Worm (Caenorhabditis elegans) whole organism, early embryonic: Measurements from ENCODE around the gene col-44.

Experiments
- B0310.2 ChIP-seq: sonication (generic microtip); optimal IDR thresholded peaks from 2 replicates; lab custom pipeline; 2016; ENCODE audit warnings: mild to moderate bottlenecking, missing genetic modification characterization, missing compliant biosample characterization
- F13C5.2 ChIP-seq: sonication (generic microtip); optimal IDR thresholded peaks from 2 replicates; lab custom pipeline; 2017; ENCODE audit warnings: mild to moderate bottlenecking, missing genetic modification characterization, inconsistent platforms, missing compliant biosample characterization
- aly-1 ChIP-seq: sonication (generic microtip); optimal IDR thresholded peaks from 2 replicates; lab custom pipeline; 2016; ENCODE audit warnings: missing genetic modification characterization, missing compliant biosample characterization
- ama-1 ChIP-seq: fragments of 150-350 bp; optimal IDR thresholded peaks from 2 replicates; lab custom pipeline; 2014
- ceh-13 ChIP-seq: fragments of 200-800 bp; sonication (Bioruptor generic); optimal IDR thresholded peaks from 2 replicates; lab custom pipeline; 2018; ENCODE audit warnings: mild to moderate bottlenecking, missing genetic modification characterization, missing compliant biosample characterization
- ceh-36 ChIP-seq: sonication (generic microtip); optimal IDR thresholded peaks from 2 replicates; lab custom pipeline; 2016; ENCODE audit warnings: missing genetic modification characterization, inconsistent platforms, missing compliant biosample characterization
- ets-7 ChIP-seq: sonication (generic microtip); optimal IDR thresholded peaks from 2 replicates; lab custom pipeline; 2016; ENCODE audit warnings: missing genotype, missing genetic modification characterization, missing compliant biosample characterization
- flt-1 ChIP-seq: fragments of 200-800 bp; sonication (Bioruptor generic); IDR thresholded peaks from 2 replicates; pipeline ENCODE4 v1.3.6; 2022; ENCODE audit warnings: missing genetic modification characterization, missing compliant biosample characterization
- hmbx-1 ChIP-seq: sonication (generic microtip); optimal IDR thresholded peaks from 2 replicates; lab custom pipeline; 2016; ENCODE audit warnings: mild to moderate bottlenecking, missing genetic modification characterization, missing compliant biosample characterization
- hmg-4 ChIP-seq: fragments of 200-800 bp; sonication (Bioruptor generic); optimal IDR thresholded peaks from 2 replicates; lab custom pipeline; 2018; ENCODE audit warnings: mild to moderate bottlenecking, missing genetic modification characterization, missing compliant biosample characterization
- hnd-1 ChIP-seq: sonication (generic microtip); optimal IDR thresholded peaks from 2 replicates; lab custom pipeline; 2016; ENCODE audit warnings: missing genetic modification characterization, missing compliant biosample characterization
- pes-1 ChIP-seq: fragments of 200-800 bp; sonication (Bioruptor generic); IDR thresholded peaks from 2 replicates; pipeline ENCODE4 v1.3.6; 2022; ENCODE audit warnings: missing genetic modification reagents, missing genetic modification characterization, missing compliant biosample characterization
- scrt-1 ChIP-seq: fragments of 200-800 bp; sonication (Bioruptor generic); IDR thresholded peaks from 2 replicates; pipeline ENCODE4 v1.3.6; 2022; ENCODE audit warnings: missing genetic modification characterization, missing compliant biosample characterization
- sea-1 ChIP-seq: fragments of 200-800 bp; sonication (Bioruptor generic); conservative IDR thresholded peaks from 2 replicates; pipeline ENCODE4 v1.3.6; 2022; ENCODE audit warnings: missing genetic modification characterization, missing compliant biosample characterization
- tbx-11 ChIP-seq: fragments of 200-800 bp; sonication (Bioruptor generic); IDR thresholded peaks from 2 replicates; pipeline ENCODE4 v1.3.6; 2022; ENCODE audit warnings: missing genetic modification characterization, missing compliant biosample characterization
- tbx-37 ChIP-seq: fragments of 200-800 bp; sonication (Bioruptor generic); conservative IDR thresholded peaks from 2 replicates; pipeline ENCODE4 v1.3.6; 2022; ENCODE audit warnings: missing genetic modification reagents, missing genetic modification characterization, missing compliant biosample characterization
- tra-4 ChIP-seq: sonication (generic microtip); optimal IDR thresholded peaks from 2 replicates; lab custom pipeline; 2017; ENCODE audit warnings: missing genetic modification characterization, missing compliant biosample characterization

Gene col-44

DNA sequence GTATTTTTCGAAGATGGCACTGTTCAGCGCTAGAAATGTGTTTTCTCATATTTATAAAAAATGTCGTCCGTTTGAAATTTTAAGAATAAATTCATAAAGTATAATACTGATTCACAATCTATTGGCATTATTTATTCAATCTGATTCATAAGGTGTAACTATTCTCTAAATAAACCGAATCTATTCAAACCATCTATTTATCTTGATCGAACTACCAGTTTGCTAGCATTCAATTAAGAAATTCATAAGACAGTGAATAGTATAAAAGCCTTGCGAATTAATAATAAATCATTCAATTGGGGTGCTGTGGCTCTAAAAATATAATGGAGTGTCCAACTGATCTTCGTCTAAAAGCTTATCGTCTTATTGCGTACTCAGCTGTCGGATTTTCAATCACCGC, at the start of gene col-44:
col-44 (plus strand) TSS at position 301 of the 400 bp plus-strand sequence.
- TF ChIP-seq flt-1 = no peak
- TF ChIP-seq ceh-36 = no peak
- TF ChIP-seq ets-7 (tag; lab: Kevin White, UChicago) = no peak
- no peak for TF ChIP-seq ceh-13 (GFP tag; lab: Kevin White, UChicago)

DNA sequence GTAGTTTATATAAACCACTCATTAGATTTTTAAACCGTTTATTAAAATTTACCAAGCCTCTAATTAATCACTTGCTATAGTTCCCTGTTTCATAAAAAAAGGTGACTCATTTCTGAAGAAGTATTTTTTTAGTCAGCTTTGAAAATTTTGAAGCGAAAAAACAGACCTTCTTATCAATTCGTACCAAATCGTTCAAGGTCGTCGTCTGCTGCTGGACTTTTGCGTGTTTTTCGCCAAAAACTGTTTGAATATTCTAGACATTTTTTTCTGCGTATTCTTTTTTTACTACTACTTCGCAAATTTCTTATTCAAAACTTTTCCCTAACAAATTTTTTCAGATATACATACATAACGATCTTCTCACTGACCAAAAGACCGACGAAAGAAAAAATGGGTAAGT, 49.0 kb upstream of the col-44 start, which contains the start of gene cah-4:
cah-4 (plus strand) TSS at position 339 of the 400 bp plus-strand sequence.
- TF ChIP-seq tra-4 (tag; lab: Kevin White, UChicago) = no peak
- TF ChIP-seq hnd-1 (tag; lab: Kevin White, UChicago) = no peak
- no peak for TF ChIP-seq tbx-11 (GFP tag; lab: Robert Waterston, UW)
- no peak for TF ChIP-seq hmbx-1 (tag; lab: Kevin White, UChicago)
- no peak for TF ChIP-seq hmg-4 (GFP tag; lab: Kevin White, UChicago)

DNA sequence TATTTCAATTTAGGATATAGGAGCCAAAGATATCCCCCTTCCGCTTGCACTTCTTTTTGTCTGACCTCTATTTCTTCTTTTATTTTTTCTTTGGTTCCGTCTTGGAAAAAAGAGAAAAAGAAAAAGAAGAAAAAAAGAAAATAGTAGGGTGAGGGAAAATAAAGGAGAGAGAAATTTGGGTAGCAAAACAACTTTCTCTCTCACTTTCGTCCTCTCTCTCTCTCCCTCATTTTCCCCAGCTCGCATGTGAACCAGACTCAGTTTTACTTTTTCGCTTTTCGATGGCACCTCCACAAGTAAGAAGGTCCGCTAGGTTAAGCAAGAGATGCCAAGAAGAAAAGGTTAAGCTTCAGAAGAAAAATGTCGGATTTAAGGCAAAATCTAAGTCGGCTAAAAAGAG, 48.5 kb upstream of the col-44 start:
- no peak for TF ChIP-seq ceh-13 (GFP tag; lab: Kevin White, UChicago)
- TF ChIP-seq tbx-11 (GFP tag; lab: Robert Waterston, UW) = no peak
- no peak for TF ChIP-seq pes-1 (GFP tag; lab: Robert Waterston, UW)
- no peak for TF ChIP-seq ama-1 (lab: Kevin White, UChicago)
- no peak for TF ChIP-seq hmg-4 (GFP tag; lab: Kevin White, UChicago)
- no peak for TF ChIP-seq aly-1 (tag; lab: Kevin White, UChicago)

DNA sequence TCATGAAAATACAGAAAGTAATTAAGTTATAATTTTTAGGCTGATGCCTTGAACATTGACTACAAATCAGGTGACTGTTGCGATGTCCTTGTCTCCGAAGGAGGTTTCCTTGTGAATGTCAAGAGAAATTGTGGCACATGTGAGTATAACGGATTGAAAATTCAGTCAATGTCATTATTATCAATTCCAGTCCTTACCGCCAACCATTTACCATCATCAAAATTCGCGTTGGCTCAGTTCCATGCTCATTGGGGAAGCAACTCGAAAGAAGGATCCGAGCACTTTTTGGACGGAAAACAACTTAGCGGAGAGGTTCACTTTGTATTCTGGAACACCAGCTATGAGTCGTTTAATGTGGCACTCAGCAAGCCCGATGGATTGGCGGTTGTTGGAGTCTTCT, 47.9 kb upstream of the col-44 start:
- TF ChIP-seq tbx-37 (GFP tag; lab: Robert Waterston, UW) (no peak), ets-7 (tag; lab: Kevin White, UChicago) (no peak), scrt-1 (no peak), ama-1 (lab: Kevin White, UChicago) (no peak), aly-1 (tag; lab: Kevin White, UChicago) (no peak), tra-4 (tag; lab: Kevin White, UChicago) (no peak), B0310.2 (tag; lab: Kevin White, UChicago) (no peak), hnd-1 (tag; lab: Kevin White, UChicago) (no peak), F13C5.2 (tag; lab: Kevin White, UChicago) (no peak), hmbx-1 (tag; lab: Kevin White, UChicago) (no peak), tbx-11 (GFP tag; lab: Robert Waterston, UW) (no peak), ceh-36 (no peak)

DNA sequence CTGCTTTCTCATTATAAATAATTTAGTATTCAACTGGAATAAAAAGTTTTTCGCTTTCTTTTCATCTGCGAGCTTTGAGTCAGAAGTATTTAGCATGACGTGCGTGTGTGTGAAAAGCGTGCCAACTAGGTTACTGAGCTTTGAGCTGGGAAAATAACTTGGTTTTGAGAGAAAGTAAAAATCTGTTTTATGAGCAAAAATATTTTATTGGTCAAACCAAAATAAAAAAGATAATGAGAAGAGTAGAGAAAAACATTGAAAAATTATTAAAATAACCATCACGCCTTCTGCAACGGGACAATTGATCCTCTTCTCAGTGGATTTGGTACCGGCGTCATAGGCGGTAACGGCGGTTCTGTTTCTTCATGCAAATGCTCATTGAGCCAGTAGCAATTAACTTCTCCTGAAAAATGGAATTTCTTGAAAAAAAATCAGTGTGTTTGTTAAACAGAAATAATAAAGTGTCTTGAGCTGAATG, 46.7 kb upstream of the col-44 start:
- TF ChIP-seq F13C5.2 (tag; lab: Kevin White, UChicago) = no peak
- TF ChIP-seq ceh-13 (GFP tag; lab: Kevin White, UChicago) = no peak
- no peak for TF ChIP-seq B0310.2 (tag; lab: Kevin White, UChicago)
- no peak for TF ChIP-seq tra-4 (tag; lab: Kevin White, UChicago)
- no peak for TF ChIP-seq tbx-11 (GFP tag; lab: Robert Waterston, UW)
- no peak for TF ChIP-seq hmbx-1 (tag; lab: Kevin White, UChicago)
- no peak for TF ChIP-seq ets-7 (tag; lab: Kevin White, UChicago)
- no peak for TF ChIP-seq pes-1 (GFP tag; lab: Robert Waterston, UW)
- no peak for TF ChIP-seq hnd-1 (tag; lab: Kevin White, UChicago)
- TF ChIP-seq sea-1 (GFP tag; lab: Robert Waterston, UW) = no peak
- TF ChIP-seq ama-1 (lab: Kevin White, UChicago) = no peak
- TF ChIP-seq aly-1 (tag; lab: Kevin White, UChicago) = no peak
- TF ChIP-seq ceh-36 = no peak
- no peak for TF ChIP-seq flt-1
- TF ChIP-seq hmg-4 (GFP tag; lab: Kevin White, UChicago) = no peak
- no peak for TF ChIP-seq tbx-37 (GFP tag; lab: Robert Waterston, UW)
- no peak for TF ChIP-seq scrt-1

DNA sequence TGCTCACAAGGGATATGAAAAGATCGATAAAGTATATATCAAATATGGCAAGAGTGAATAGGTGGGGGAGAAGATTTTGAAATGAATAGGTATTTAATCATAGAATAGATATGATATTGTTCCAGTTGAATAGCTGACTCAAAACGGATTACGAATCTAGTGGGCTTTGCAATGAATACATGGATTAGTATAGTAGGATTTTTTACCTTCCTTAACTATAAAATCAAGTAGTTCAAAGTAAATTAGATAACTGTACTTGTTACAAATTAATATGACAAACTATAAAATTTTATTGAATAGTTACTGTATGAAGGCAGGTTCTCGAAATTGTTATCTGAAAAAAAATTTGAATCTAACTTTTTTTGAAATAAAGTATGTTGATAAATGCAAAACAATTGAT, 40.4 kb upstream of the col-44 start, which contains the start of gene odr-1:
odr-1 (minus strand) TSS at position 101 of the 400 bp plus-strand sequence.
- TF ChIP-seq hmbx-1 (tag; lab: Kevin White, UChicago) (no peak), tra-4 (tag; lab: Kevin White, UChicago) (no peak), tbx-37 (GFP tag; lab: Robert Waterston, UW) (no peak), B0310.2 (tag; lab: Kevin White, UChicago) (no peak), F13C5.2 (tag; lab: Kevin White, UChicago) (no peak), ama-1 (lab: Kevin White, UChicago) (no peak), ceh-13 (GFP tag; lab: Kevin White, UChicago) (no peak), aly-1 (tag; lab: Kevin White, UChicago) (no peak), hnd-1 (tag; lab: Kevin White, UChicago) (no peak), flt-1 (no peak)

DNA sequence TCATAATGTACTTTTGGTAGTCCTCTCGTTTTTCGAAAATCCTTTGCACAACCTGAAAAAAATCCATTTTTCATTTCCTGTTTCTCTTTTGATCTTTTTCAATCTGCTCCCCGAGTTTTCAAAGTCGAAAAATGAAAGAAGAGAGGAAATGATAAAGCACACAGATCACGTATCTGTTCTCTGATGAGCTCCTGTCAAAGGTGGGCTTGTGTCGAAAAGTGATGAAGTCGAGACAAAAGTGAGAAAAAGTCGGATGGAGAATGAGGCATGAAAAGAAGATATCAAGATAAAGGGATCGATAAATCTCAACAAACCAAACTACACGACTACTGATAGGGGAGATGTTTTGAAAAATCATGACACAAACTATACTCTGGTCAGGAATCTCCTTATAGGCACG, 36.2 kb upstream of the col-44 start:
- TF ChIP-seq tra-4 (tag; lab: Kevin White, UChicago) (no peak), pes-1 (GFP tag; lab: Robert Waterston, UW) (no peak), hmbx-1 (tag; lab: Kevin White, UChicago) (no peak), scrt-1 (no peak), B0310.2 (tag; lab: Kevin White, UChicago) (no peak), aly-1 (tag; lab: Kevin White, UChicago) (no peak), F13C5.2 (tag; lab: Kevin White, UChicago) (no peak), sea-1 (GFP tag; lab: Robert Waterston, UW) (no peak), hnd-1 (tag; lab: Kevin White, UChicago) (no peak), hmg-4 (GFP tag; lab: Kevin White, UChicago) (no peak), ets-7 (tag; lab: Kevin White, UChicago) (no peak), ceh-13 (GFP tag; lab: Kevin White, UChicago) (no peak), tbx-11 (GFP tag; lab: Robert Waterston, UW) (no peak), tbx-37 (GFP tag; lab: Robert Waterston, UW) (no peak), flt-1 (no peak), ceh-36 (no peak), ama-1 (lab: Kevin White, UChicago) (no peak)
